Fruit fly (Drosophila melanogaster): Measurements from ENCODE around the gene p.

p gene

dm6 chr3R:8669029-8669707, 1.3 kb downstream of the p start (continued):
- peak; percentile 95 for TF ChIP-seq ac (GFP tag; optimal IDR thresholded peaks at IDR 0.05)
- TF ChIP-seq Med (GFP tag) = peak; percentile 100
- no peak; the same call in 1 of the 3 replicates for TF ChIP-seq knrl (GFP tag; IDR thresholded peaks at IDR 0.05; ENCODE audit: partially characterized antibody)
- TF ChIP-seq CG12744 (GFP tag; optimal IDR thresholded peaks at IDR 0.05) = peak; percentile 97
- no peak for TF ChIP-seq h (optimal IDR thresholded peaks at IDR 0.05)
- no peak for TF ChIP-seq prd (optimal IDR thresholded peaks at IDR 0.05)
- peak; percentile 97 for TF ChIP-seq prd (GFP tag; IDR thresholded peaks at IDR 0.05)
- peak; percentile 98 for TF ChIP-seq ara (GFP tag; IDR thresholded peaks at IDR 0.05)
- peak; percentile 55 for TF ChIP-seq CG15479 (GFP tag; optimal IDR thresholded peaks at IDR 0.05)
- TF ChIP-seq Bgb (GFP tag; IDR thresholded peaks at IDR 0.05; ENCODE audit: partially characterized antibody) = peak; percentile 66
- TF ChIP-seq CG3407 (GFP tag; optimal IDR thresholded peaks at IDR 0.05) = peak; percentile 95
- TF ChIP-seq lov (optimal IDR thresholded peaks at IDR 0.05) = no peak
- TF ChIP-seq lov (GFP tag; IDR thresholded peaks at IDR 0.05) = peak; percentile 94
- TF ChIP-seq CG7556 (GFP tag; optimal IDR thresholded peaks at IDR 0.05) = peak; percentile 98
- TF ChIP-seq CG8281 (tag; optimal IDR thresholded peaks at IDR 0.05) = peak; percentile 87
- no peak for TF ChIP-seq cg (GFP tag; optimal IDR thresholded peaks at IDR 0.05)
- peak; percentile 98 for TF ChIP-seq dmrt11E (tag; optimal IDR thresholded peaks at IDR 0.05)
- peak; percentile 92 for TF ChIP-seq pb (GFP tag; optimal IDR thresholded peaks at IDR 0.05)
- TF ChIP-seq CG7271 (tag; optimal IDR thresholded peaks at IDR 0.05) = peak; percentile 92
- TF ChIP-seq CG10462 (GFP tag; optimal IDR thresholded peaks at IDR 0.05) = peak; percentile 95
- peak; percentile 93 for TF ChIP-seq CG11247 (GFP tag; IDR thresholded peaks at IDR 0.05)
- peak; percentile 98 for TF ChIP-seq CG13424 (tag; optimal IDR thresholded peaks at IDR 0.05)
- TF ChIP-seq CG17829 (tag; optimal IDR thresholded peaks at IDR 0.05) = peak; percentile 99
- peak; percentile 96 for TF ChIP-seq Mad (GFP tag; optimal IDR thresholded peaks at IDR 0.05)
- TF ChIP-seq z (GFP tag; IDR thresholded peaks at IDR 0.05) = peak; percentile 80; the same call in 2 of the 3 replicates
- peak; percentile 98 for TF ChIP-seq CG10209 (GFP tag; optimal IDR thresholded peaks at IDR 0.05)
- peak; percentile 84 for TF ChIP-seq CG17912 (GFP tag; optimal IDR thresholded peaks at IDR 0.05)
- TF ChIP-seq luna (GFP tag; optimal IDR thresholded peaks at IDR 0.05) = peak; percentile 89
- peak; percentile 97 for TF ChIP-seq ind (GFP tag; optimal IDR thresholded peaks at IDR 0.05)
- TF ChIP-seq CG7357 (GFP tag; IDR thresholded peaks at IDR 0.05) = peak; percentile 87
- peak; percentile 95 for TF ChIP-seq btn (GFP tag; optimal IDR thresholded peaks at IDR 0.05)
- peak; percentile 98 for TF ChIP-seq Xbp1 (GFP tag; optimal IDR thresholded peaks at IDR 0.05)
- peak; percentile 99 for TF ChIP-seq CG34376 (GFP tag; optimal IDR thresholded peaks at IDR 0.05)
- TF ChIP-seq Aef1 (GFP tag; IDR thresholded peaks at IDR 0.05) = peak; percentile 91
- peak; percentile 90 for TF ChIP-seq CG8765 (GFP tag; IDR thresholded peaks at IDR 0.05)
- peak; percentile 98 for TF ChIP-seq Awh (GFP tag; IDR thresholded peaks at IDR 0.05)
- TF ChIP-seq Dbx (GFP tag; IDR thresholded peaks at IDR 0.05) = peak; percentile 96
- peak; percentile 92 for TF ChIP-seq CG43689 (GFP tag; IDR thresholded peaks at IDR 0.05)
- no peak for TF ChIP-seq br (optimal IDR thresholded peaks at IDR 0.05)
- TF ChIP-seq CG14441 (GFP tag; IDR thresholded peaks at IDR 0.05) = peak; percentile 95
- TF ChIP-seq ATbp (GFP tag; optimal IDR thresholded peaks at IDR 0.05) = peak; percentile 99
- peak; percentile 94 for TF ChIP-seq wdn (GFP tag; IDR thresholded peaks at IDR 0.05)
- peak; percentile 89 for TF ChIP-seq Nf-YB (GFP tag; optimal IDR thresholded peaks at IDR 0.05)
- peak; percentile 86 for TF ChIP-seq CG4360 (GFP tag; IDR thresholded peaks at IDR 0.05)
- peak; percentile 61 for TF ChIP-seq hb (GFP tag; IDR thresholded peaks at IDR 0.05; ENCODE audit: partially characterized antibody)
- no peak for TF ChIP-seq Lpt (GFP tag; optimal IDR thresholded peaks at IDR 0.05)
- peak; percentile 88 for TF ChIP-seq psq (GFP tag; optimal IDR thresholded peaks at IDR 0.05)
- peak; percentile 96 for TF ChIP-seq zfh2 (GFP tag; optimal IDR thresholded peaks at IDR 0.05)
- TF ChIP-seq ap (GFP tag; IDR thresholded peaks at IDR 0.05) = peak; percentile 95
- no peak; the same call in 1 of the 2 replicates for TF ChIP-seq Gsc (GFP tag; IDR thresholded peaks at IDR 0.05)
- peak in 1 of 3 experiments; percentile 96 for TF ChIP-seq lola (GFP tag; optimal IDR thresholded peaks at IDR 0.05)

All from whole organism, embryonic.